Worm (Caenorhabditis elegans) whole organism, mixed stage, embryonic: ENCODE data around the gene nob-1.
A peak's percentile ranks its signal among the peaks of the same experiment; 100 is the strongest.

Experiments
- M03D4.4 ChIP-seq: sonication (generic microtip); optimal IDR thresholded peaks from 2 replicates; lab custom pipeline; 2017; ENCODE audit warnings: mild to moderate bottlenecking, missing genetic modification characterization, missing compliant biosample characterization
- bed-3 ChIP-seq: fragments of 200-800 bp; sonication (Bioruptor generic); optimal IDR thresholded peaks from 3 replicates; lab custom pipeline; 2018; ENCODE audit warnings: mild to moderate bottlenecking, missing genetic modification characterization, moderate library complexity, missing compliant biosample characterization
- blmp-1 ChIP-seq: fragments of 150-350 bp; optimal IDR thresholded peaks from 2 replicates; lab custom pipeline; 2014; ENCODE audit warnings: missing biosample characterization, missing genetic modification characterization
- ceh-39 ChIP-seq: fragments of 150-350 bp; optimal IDR thresholded peaks from 2 replicates; lab custom pipeline; 2014; ENCODE audit warnings: missing biosample characterization, missing genetic modification characterization
- ceh-43 ChIP-seq: fragments of 200-800 bp; sonication (Bioruptor generic); optimal IDR thresholded peaks from 2 replicates; lab custom pipeline; 2018; ENCODE audit warnings: mild to moderate bottlenecking, missing genetic modification characterization, moderate library complexity, missing compliant biosample characterization
- ceh-83 ChIP-seq: fragments of 200-800 bp; sonication (Bioruptor generic); optimal IDR thresholded peaks from 2 replicates; lab custom pipeline; 2018; ENCODE audit warnings: mild to moderate bottlenecking, missing genetic modification characterization, missing compliant biosample characterization
- ces-1 ChIP-seq: fragments of 150-350 bp; optimal IDR thresholded peaks from 2 replicates; lab custom pipeline; 2014; ENCODE audit warnings: missing biosample characterization, missing genetic modification reagents, missing genetic modification characterization
- drap-1 ChIP-seq: fragments of 200-800 bp; sonication (Bioruptor generic); optimal IDR thresholded peaks from 3 replicates; lab custom pipeline; 2018; ENCODE audit warnings: mild to moderate bottlenecking, missing genetic modification characterization, missing compliant biosample characterization
- elt-1 ChIP-seq: sonication (generic microtip); optimal IDR thresholded peaks from 2 replicates; lab custom pipeline; 2017; ENCODE audit warnings: missing genetic modification characterization, mild to moderate bottlenecking, missing compliant biosample characterization, antibody characterized with exemption, moderate library complexity, borderline replicate concordance; ENCODE audit not compliant: insufficient read depth
- elt-3 ChIP-seq: fragments of 150-350 bp; optimal IDR thresholded peaks from 2 replicates; lab custom pipeline; 2014; ENCODE audit warnings: missing biosample characterization, missing genetic modification characterization
- ham-2 ChIP-seq: fragments of 200-800 bp; sonication (Bioruptor generic); optimal IDR thresholded peaks from 2 replicates; lab custom pipeline; 2018; ENCODE audit warnings: mild to moderate bottlenecking, missing genetic modification characterization, missing compliant biosample characterization
- hlh-1 ChIP-seq: fragments of 150-350 bp; optimal IDR thresholded peaks from 2 replicates; lab custom pipeline; 2014; ENCODE audit warnings: missing biosample characterization, missing genetic modification reagents, missing genetic modification characterization
- lin-13 ChIP-seq: fragments of 150-350 bp; optimal IDR thresholded peaks from 2 replicates; lab custom pipeline; 2014; ENCODE audit warnings: missing biosample characterization, missing genetic modification characterization
- lin-32 ChIP-seq: fragments of 200-800 bp; sonication (Bioruptor generic); optimal IDR thresholded peaks from 2 replicates; lab custom pipeline; 2018; ENCODE audit warnings: mild to moderate bottlenecking, missing genetic modification characterization, missing compliant biosample characterization
- lsy-2 ChIP-seq: fragments of 150-350 bp; optimal IDR thresholded peaks from 2 replicates; lab custom pipeline; 2014; ENCODE audit warnings: missing biosample characterization, missing genetic modification characterization
- nhr-12 ChIP-seq: fragments of 150-350 bp; optimal IDR thresholded peaks from 2 replicates; lab custom pipeline; 2014; ENCODE audit warnings: missing biosample characterization, missing genetic modification characterization
- nhr-2 ChIP-seq: fragments of 150-350 bp; optimal IDR thresholded peaks from 2 replicates; lab custom pipeline; 2014; ENCODE audit warnings: missing biosample characterization, missing genetic modification characterization
- nhr-237 ChIP-seq: fragments of 150-350 bp; optimal IDR thresholded peaks from 2 replicates; lab custom pipeline; 2014; ENCODE audit warnings: missing biosample characterization, missing genetic modification characterization
- nhr-28 ChIP-seq: fragments of 150-350 bp; optimal IDR thresholded peaks from 2 replicates; lab custom pipeline; 2014; ENCODE audit warnings: missing biosample characterization, missing genetic modification characterization
- nhr-76 ChIP-seq: sonication (generic microtip); optimal IDR thresholded peaks from 2 replicates; lab custom pipeline; 2017; ENCODE audit warnings: missing biosample characterization, missing genetic modification characterization
- pha-4 ChIP-seq: fragments of 150-350 bp; optimal IDR thresholded peaks from 2 replicates; lab custom pipeline; 2018; ENCODE audit warnings: missing biosample characterization, missing genetic modification reagents, missing genetic modification characterization
- sem-2 ChIP-seq: fragments of 200-800 bp; sonication (Bioruptor generic); optimal IDR thresholded peaks from 2 replicates; lab custom pipeline; 2018; ENCODE audit warnings: mild to moderate bottlenecking, missing genetic modification characterization, missing compliant biosample characterization
- snpc-4 ChIP-seq: fragments of 150-350 bp; optimal IDR thresholded peaks from 2 replicates; lab custom pipeline; 2014; ENCODE audit warnings: missing biosample characterization, missing genetic modification characterization
- sptf-1 ChIP-seq: sonication (generic microtip); optimal IDR thresholded peaks from 2 replicates; lab custom pipeline; 2017; ENCODE audit warnings: mild to moderate bottlenecking, missing genetic modification characterization, moderate library complexity, missing compliant biosample characterization
- unc-39 ChIP-seq: fragments of 150-350 bp; optimal IDR thresholded peaks from 2 replicates; lab custom pipeline; 2014; ENCODE audit warnings: missing biosample characterization, missing genetic modification characterization
- unc-62 ChIP-seq: fragments of 150-350 bp; optimal IDR thresholded peaks from 2 replicates; lab custom pipeline; 2014; ENCODE audit warnings: missing biosample characterization, missing genetic modification reagents, missing genetic modification characterization
- ztf-11 ChIP-seq: fragments of 150-350 bp; optimal IDR thresholded peaks from 2 replicates; lab custom pipeline; 2014; ENCODE audit warnings: missing biosample characterization, missing genetic modification characterization

The nob-1 gene

DNA sequence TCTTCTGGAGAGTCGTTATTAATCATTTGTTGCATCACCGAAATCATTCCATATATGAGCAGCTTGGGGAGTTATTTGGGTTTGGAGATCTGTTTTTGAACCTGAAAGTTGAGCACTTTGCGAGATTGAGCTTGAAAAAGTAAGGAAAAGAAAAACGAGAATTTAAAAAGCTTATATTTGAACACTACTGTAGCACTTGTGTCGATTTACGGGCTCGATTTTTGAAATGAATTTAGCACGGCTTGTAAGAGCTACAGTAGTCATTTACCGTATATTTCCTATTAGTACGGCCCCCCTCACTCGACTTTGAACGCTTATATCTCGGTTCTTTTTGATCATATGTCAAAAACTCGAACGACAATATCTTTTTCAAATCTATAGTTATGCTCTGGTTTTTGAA, at the start of gene nob-1:
Gene nob-1 (minus strand): TSS at position 101 of the 400 bp plus-strand sequence.
- TF ChIP-seq lin-13 (tag; lab: Kevin White, UChicago) (no peak), nhr-12 (tag; lab: Kevin White, UChicago) (no peak), sptf-1 (tag; lab: Kevin White, UChicago) (no peak)

DNA sequence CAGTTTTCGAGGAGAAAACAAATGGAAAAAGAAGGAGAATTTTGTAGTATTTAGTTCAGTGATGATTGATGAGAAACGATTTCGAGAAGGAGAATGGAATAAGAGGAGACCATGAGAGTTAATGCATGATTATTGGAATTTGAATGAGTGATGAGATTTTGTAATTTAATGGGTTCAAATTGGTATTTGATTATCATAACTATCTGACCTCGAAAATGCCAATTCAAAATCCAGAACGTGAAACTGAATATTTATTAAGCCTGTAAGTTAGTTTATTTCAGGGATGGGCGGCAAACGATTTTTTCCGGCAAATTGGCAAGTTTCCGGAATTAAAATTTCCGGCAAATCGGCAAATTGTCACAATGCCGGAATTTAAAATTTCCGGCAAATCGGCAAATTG, 49.0 kb upstream of the nob-1 start:
- TF ChIP-seq nhr-2 (tag; lab: Kevin White, UChicago) (no peak), lsy-2 (tag; lab: Kevin White, UChicago) (no peak), bed-3 (GFP tag; lab: Kevin White, UChicago) (no peak), snpc-4 (no peak), nhr-76 (tag; lab: Kevin White, UChicago) (no peak), ham-2 (GFP tag; lab: Kevin White, UChicago) (no peak), nhr-237 (tag; lab: Kevin White, UChicago) (no peak), ces-1 (GFP tag; lab: Kevin White, UChicago) (no peak), M03D4.4 (tag; lab: Kevin White, UChicago) (no peak), unc-39 (no peak), nhr-12 (tag; lab: Kevin White, UChicago) (no peak), sem-2 (GFP tag; lab: Kevin White, UChicago) (no peak), lin-32 (GFP tag; lab: Kevin White, UChicago) (no peak), elt-1 (tag; lab: Kevin White, UChicago) (no peak), sptf-1 (tag; lab: Kevin White, UChicago) (no peak), lin-13 (tag; lab: Kevin White, UChicago) (no peak), pha-4 (no peak), ceh-39 (no peak), ceh-83 (GFP tag; lab: Kevin White, UChicago) (no peak)

DNA sequence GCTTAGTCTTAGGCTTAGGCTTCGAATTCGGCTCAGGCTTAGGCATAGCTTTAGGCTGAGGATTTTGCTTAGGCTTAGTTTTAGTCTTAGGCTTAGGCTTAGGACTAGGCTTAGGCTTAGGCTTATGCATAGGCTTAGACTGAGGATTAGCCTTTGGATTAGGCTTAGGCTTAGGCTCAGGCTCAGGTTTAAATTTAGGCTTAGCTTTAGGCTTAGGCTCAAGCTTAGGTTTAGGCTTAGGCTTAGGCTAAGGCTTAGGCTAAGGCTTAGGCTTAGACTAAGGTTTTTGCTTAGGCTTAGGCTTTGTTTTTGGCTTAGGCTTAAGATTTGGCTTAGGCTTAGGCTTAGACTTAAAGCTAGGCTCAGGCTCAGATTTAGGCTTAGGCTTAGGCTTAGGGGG, 47.6 kb upstream of the nob-1 start:
- TF ChIP-seq ham-2 (GFP tag; lab: Kevin White, UChicago), result peak; percentile 75
- TF ChIP-seq ces-1 (GFP tag; lab: Kevin White, UChicago), result no peak

DNA sequence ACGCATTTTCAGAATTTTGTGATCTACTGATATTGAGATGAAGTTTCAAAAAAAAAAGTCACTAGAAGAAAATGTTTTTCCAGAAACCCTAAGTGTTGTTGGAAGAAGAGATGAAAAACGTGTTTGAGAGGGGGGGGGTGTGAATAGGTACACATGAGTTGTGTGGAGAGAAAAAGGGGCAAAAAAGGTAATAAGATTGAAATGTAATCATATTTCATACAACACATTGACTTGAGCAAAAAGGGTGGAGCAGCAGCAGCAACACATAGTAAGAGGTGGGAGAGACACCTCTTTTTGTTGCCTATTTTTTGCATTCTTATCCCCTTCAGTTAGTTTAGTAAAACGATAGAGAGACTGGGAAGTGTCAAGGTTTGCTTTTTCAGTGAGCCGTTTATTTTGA, 46.7 kb upstream of the nob-1 start:
- peak; percentile 50 for TF ChIP-seq ces-1 (GFP tag; lab: Kevin White, UChicago)
- no peak for TF ChIP-seq sem-2 (GFP tag; lab: Kevin White, UChicago)

DNA sequence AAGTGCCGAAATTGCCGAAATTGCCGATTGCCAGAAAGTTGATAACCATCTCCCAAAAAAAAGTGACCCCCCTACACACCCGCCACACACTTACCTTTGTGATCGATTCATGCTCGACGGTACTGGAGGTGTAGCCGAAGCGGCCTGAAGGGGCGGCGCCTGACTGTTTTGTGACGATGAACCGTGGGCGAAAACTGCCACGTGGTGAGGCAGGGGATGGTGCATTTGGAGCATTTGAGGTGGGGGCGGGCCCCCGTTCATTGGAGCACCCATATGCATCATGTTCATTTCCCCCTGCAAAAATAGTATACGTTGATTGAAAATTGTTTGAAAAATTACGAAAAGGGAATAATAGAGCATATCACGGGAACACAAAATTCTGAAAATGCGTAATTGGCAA, 45.9 kb upstream of the nob-1 start, which contains the start of gene Y75B8A.6:
Gene Y75B8A.6 (minus strand): TSS at position 292 of the 400 bp plus-strand sequence.
- TF ChIP-seq blmp-1 (tag; lab: Kevin White, UChicago), result no peak
- peak; percentile 6 for TF ChIP-seq ceh-83 (GFP tag; lab: Kevin White, UChicago)
- no peak for TF ChIP-seq ceh-39
- no peak for TF ChIP-seq pha-4
- no peak for TF ChIP-seq lsy-2 (tag; lab: Kevin White, UChicago)
- no peak for TF ChIP-seq elt-3 (tag; lab: Kevin White, UChicago)
- TF ChIP-seq drap-1, result no peak

DNA sequence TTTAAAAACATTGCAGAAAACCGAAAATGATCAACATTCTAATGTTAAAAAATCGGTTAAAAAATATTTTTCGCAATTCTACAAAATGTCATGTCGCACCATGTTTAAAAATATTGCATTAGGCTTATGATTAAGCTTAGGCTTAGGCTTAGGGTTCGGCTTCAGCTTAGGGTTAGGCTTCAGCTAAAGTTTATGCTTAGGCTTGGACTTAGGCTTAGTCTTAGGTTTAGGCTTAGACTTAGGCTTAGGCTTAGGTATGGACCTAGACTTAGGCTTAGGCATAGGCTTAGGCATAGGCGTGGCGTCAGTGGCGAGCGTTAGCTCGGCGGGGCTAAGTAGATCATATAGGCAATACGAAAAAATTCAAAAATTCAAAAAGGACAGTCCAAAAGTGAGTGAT, 40.3 kb upstream of the nob-1 start:
- peak; percentile 23 for TF ChIP-seq ham-2 (GFP tag; lab: Kevin White, UChicago)
- no peak for TF ChIP-seq pha-4

DNA sequence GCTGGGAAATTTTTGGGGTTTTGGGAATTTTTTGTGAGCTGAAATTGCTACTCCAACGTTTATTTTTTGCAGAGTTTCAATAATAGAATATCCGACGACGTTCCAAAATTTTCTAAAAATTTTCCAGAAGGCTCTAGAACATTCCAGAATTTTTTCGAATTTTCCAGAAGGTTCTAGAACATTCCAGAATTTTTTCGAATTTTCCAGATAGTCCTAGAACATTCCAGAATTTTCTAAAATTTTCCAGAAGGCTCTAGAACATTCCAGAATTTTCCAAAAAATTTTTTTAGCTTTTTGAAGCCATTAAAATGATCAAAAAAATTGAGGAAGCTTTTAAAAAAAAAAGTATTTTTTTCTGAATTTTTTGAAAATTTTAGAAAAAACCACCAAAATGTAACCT, 39.3 kb upstream of the nob-1 start:
- no peak for TF ChIP-seq ham-2 (GFP tag; lab: Kevin White, UChicago)
- TF ChIP-seq nhr-28 (tag; lab: Kevin White, UChicago), result no peak
- TF ChIP-seq ceh-43 (GFP tag; lab: Kevin White, UChicago), result no peak

DNA sequence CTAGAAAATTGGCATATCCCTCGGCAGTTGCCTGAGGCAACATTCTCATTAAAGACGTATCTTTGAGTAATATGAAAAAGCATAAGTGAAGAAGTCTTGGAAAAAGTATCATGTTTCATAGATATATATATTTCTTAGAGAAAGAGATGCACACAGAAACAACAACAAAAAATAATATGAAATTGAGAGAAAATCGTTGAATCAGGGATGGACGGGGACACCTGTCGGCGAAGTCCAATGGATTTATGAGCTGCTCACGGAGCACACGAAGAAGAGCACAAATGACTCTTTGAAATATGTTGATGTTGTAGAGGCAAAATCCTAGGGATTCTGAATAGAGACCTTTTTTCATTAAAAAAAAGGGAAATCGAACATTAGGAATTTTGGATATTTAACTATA, 37.1 kb upstream of the nob-1 start:
- peak; percentile 55 for TF ChIP-seq unc-62 (GFP tag; lab: Kevin White, UChicago)
- peak; percentile 77 for TF ChIP-seq hlh-1
- TF ChIP-seq ztf-11 (tag; lab: Kevin White, UChicago), result no peak
